Worm (Caenorhabditis elegans) whole organism, young adult: ENCODE data around the gene tbcc-1.
A peak's percentile ranks its signal among the peaks of the same experiment; 100 is the strongest.

Source experiments
- F39B2.1 ChIP-seq: fragments of 200-800 bp; sonication (Bioruptor generic); IDR thresholded peaks from 2 replicates; pipeline ENCODE4 v1.3.6; 2022; ENCODE audit warnings: missing genetic modification reagents, missing genetic modification characterization, missing compliant biosample characterization
- aptf-3 ChIP-seq: fragments of 200-800 bp; sonication (Bioruptor generic); IDR thresholded peaks from 2 replicates; pipeline ENCODE4 v1.3.6; 2022; ENCODE audit warnings: missing genetic modification characterization, missing compliant biosample characterization
- dpl-1 ChIP-seq: fragments of 150-350 bp; optimal IDR thresholded peaks from 2 replicates; lab custom pipeline; 2014; ENCODE audit warnings: missing biosample characterization, missing genetic modification reagents, missing genetic modification characterization
- mel-28 ChIP-seq: sonication (generic microtip); optimal IDR thresholded peaks from 2 replicates; lab custom pipeline; 2016; ENCODE audit warnings: borderline replicate concordance, mild to moderate bottlenecking, missing genetic modification characterization, missing compliant biosample characterization
- nhr-27 ChIP-seq: fragments of 200-800 bp; sonication (Bioruptor generic); optimal IDR thresholded peaks from 2 replicates; lab custom pipeline; 2018; ENCODE audit warnings: mild to moderate bottlenecking, missing genetic modification characterization, moderate library complexity, missing compliant biosample characterization
- pha-4 ChIP-seq: fragments of 150-350 bp; sonication (generic microtip); optimal IDR thresholded peaks from 2 replicates; lab custom pipeline; 2014; ENCODE audit warnings: missing biosample characterization, missing genetic modification reagents, missing genetic modification characterization
- unc-62 ChIP-seq: fragments of 150-350 bp; optimal IDR thresholded peaks from 2 replicates; lab custom pipeline; 2014; ENCODE audit warnings: missing biosample characterization, missing genetic modification reagents, missing genetic modification characterization

ce11 chrIII:2814919-2815554 lies 26.8 kb downstream of the tbcc-1 start, which contains the start of gene tufm-1:
- TF ChIP-seq dpl-1 (GFP tag; lab: Kevin White, UChicago) (peak; percentile 28), nhr-27 (tag; lab: Kevin White, UChicago) (no peak), aptf-3 (GFP tag; lab: Robert Waterston, UW) (no peak), unc-62 (GFP tag; lab: Kevin White, UChicago) (no peak), pha-4 (tag; lab: Kevin White, UChicago) (peak; percentile 17), F39B2.1 (GFP tag; lab: Robert Waterston, UW) (no peak), mel-28 (tag; lab: Kevin White, UChicago) (no peak)
